Worm (Caenorhabditis elegans) whole organism, L1 larva: ENCODE data around the gene srsx-25.

ENCODE experiments used
- C04F5.9 ChIP-seq: sonication (generic microtip); optimal IDR thresholded peaks from 2 replicates; lab custom pipeline; 2016; ENCODE audit warnings: missing genetic modification characterization, missing compliant biosample characterization
- C16A3.4 ChIP-seq: fragments of 150-350 bp; optimal IDR thresholded peaks from 2 replicates; lab custom pipeline; 2014; ENCODE audit warnings: missing biosample characterization, missing genetic modification characterization
- C34B4.2 ChIP-seq: sonication (generic microtip); optimal IDR thresholded peaks from 2 replicates; lab custom pipeline; 2017; ENCODE audit warnings: mild to moderate bottlenecking, missing genetic modification characterization, missing compliant biosample characterization
- Y116A8C.19 ChIP-seq: sonication (generic microtip); optimal IDR thresholded peaks from 2 replicates; lab custom pipeline; 2016; ENCODE audit warnings: missing compliant biosample characterization, missing genetic modification characterization, borderline replicate concordance
- aha-1 ChIP-seq: fragments of 150-350 bp; optimal IDR thresholded peaks from 2 replicates; lab custom pipeline; 2014; ENCODE audit warnings: missing biosample characterization, missing genetic modification characterization
- alr-1 ChIP-seq: fragments of 200-800 bp; sonication (Bioruptor generic); optimal IDR thresholded peaks from 2 replicates; lab custom pipeline; 2018; ENCODE audit warnings: borderline replicate concordance, mild to moderate bottlenecking, missing genetic modification characterization, missing compliant biosample characterization
- blmp-1 ChIP-seq: fragments of 150-350 bp; optimal IDR thresholded peaks from 2 replicates; lab custom pipeline; 2014; ENCODE audit warnings: missing biosample characterization, missing genetic modification characterization
- ceh-82 ChIP-seq, 3 experiments: fragments of 150-350 bp in 1 of 3; sonication (generic microtip) in 2 of 3; optimal IDR thresholded peaks; 2 replicates each; lab custom pipeline; 2014 to 2017; ENCODE audit warnings: missing biosample characterization in 3 of 3, missing genetic modification characterization in 3 of 3
- dpl-1 ChIP-seq, 3 experiments: fragments of 150-350 bp in 2 of 3; sonication (generic microtip) in 1 of 3; optimal IDR thresholded peaks; 2 replicates each; lab custom pipeline; 2014 to 2017; ENCODE audit warnings: missing biosample characterization in 3 of 3, missing genetic modification characterization in 3 of 3, missing genetic modification reagents in 3 of 3
- efl-1 ChIP-seq, 4 experiments: fragments of 150-350 bp; optimal IDR thresholded peaks in 3 of 4; peaks in 1 of 4; 1 replicate in 1 of 4; 2 replicates in 3 of 4; lab custom pipeline; 2014; ENCODE audit warnings: missing biosample characterization in 2 of 4, missing genetic modification characterization in 2 of 4, missing genetic modification reagents in 2 of 4
- efl-3 ChIP-seq: fragments of 200-800 bp; sonication (Bioruptor generic); optimal IDR thresholded peaks from 2 replicates; lab custom pipeline; 2018; ENCODE audit warnings: mild to moderate bottlenecking, missing genetic modification characterization, missing compliant biosample characterization
- egl-13 ChIP-seq: sonication (generic microtip); optimal IDR thresholded peaks from 2 replicates; lab custom pipeline; 2016; ENCODE audit warnings: missing genotype, missing genetic modification reagents, missing genetic modification characterization, missing compliant biosample characterization
- egl-27 ChIP-seq, 2 experiments: fragments of 150-350 bp in 1 of 2; sonication (generic microtip); optimal IDR thresholded peaks; 3 replicates each; lab custom pipeline; 2017 to 2018; ENCODE audit warnings: missing biosample characterization in 2 of 2, missing genetic modification characterization in 2 of 2, missing genetic modification reagents in 2 of 2
- fos-1 ChIP-seq: fragments of 150-350 bp; optimal IDR thresholded peaks from 2 replicates; lab custom pipeline; 2014; ENCODE audit warnings: missing biosample characterization, missing genetic modification characterization
- grh-1 ChIP-seq: fragments of 200-800 bp; sonication (Bioruptor generic); IDR thresholded peaks from 2 replicates; pipeline ENCODE4 v1.3.6; 2022; ENCODE audit warnings: missing genetic modification reagents, missing genetic modification characterization, missing compliant biosample characterization
- hlh-4 ChIP-seq: sonication (generic microtip); optimal IDR thresholded peaks from 2 replicates; lab custom pipeline; 2016; ENCODE audit warnings: mild to moderate bottlenecking, missing genetic modification characterization, missing compliant biosample characterization
- isw-1 ChIP-seq: fragments of 200-800 bp; sonication (Bioruptor generic); IDR thresholded peaks from 2 replicates; pipeline ENCODE4 v1.3.6; 2022; ENCODE audit warnings: missing genetic modification characterization, missing compliant biosample characterization
- lin-35 ChIP-seq, 2 experiments: fragments of 150-350 bp; optimal IDR thresholded peaks; 2 replicates each; lab custom pipeline; 2014; ENCODE audit warnings: missing biosample characterization in 2 of 2, missing genetic modification characterization in 2 of 2, missing genetic modification reagents in 2 of 2
- lin-39 ChIP-seq: fragments of 150-350 bp; optimal IDR thresholded peaks from 2 replicates; lab custom pipeline; 2014; ENCODE audit warnings: missing biosample characterization, missing genetic modification reagents, missing genetic modification characterization
- lsy-2 ChIP-seq, 2 experiments: fragments of 150-350 bp; optimal IDR thresholded peaks; 2 replicates each; lab custom pipeline; 2014; ENCODE audit warnings: missing biosample characterization in 2 of 2, missing genetic modification characterization in 2 of 2
- mdl-1 ChIP-seq, 2 experiments: fragments of 150-350 bp; optimal IDR thresholded peaks; 2 replicates each; lab custom pipeline; 2014 to 2017; ENCODE audit warnings: missing biosample characterization in 2 of 2, missing genetic modification characterization in 2 of 2, inconsistent platforms in 1 of 2
- nhr-12 ChIP-seq: sonication (generic microtip); optimal IDR thresholded peaks from 2 replicates; lab custom pipeline; 2017; ENCODE audit warnings: missing biosample characterization, missing genetic modification characterization
- nhr-20 ChIP-seq: sonication (generic microtip); optimal IDR thresholded peaks from 2 replicates; lab custom pipeline; 2016; ENCODE audit warnings: mild to moderate bottlenecking, missing genetic modification characterization, missing compliant biosample characterization
- nhr-28 ChIP-seq: fragments of 150-350 bp; optimal IDR thresholded peaks from 2 replicates; lab custom pipeline; 2014; ENCODE audit warnings: missing biosample characterization, missing genetic modification characterization
- nhr-71 ChIP-seq: sonication (generic microtip); optimal IDR thresholded peaks from 2 replicates; lab custom pipeline; 2016; ENCODE audit warnings: mild to moderate bottlenecking, missing genetic modification characterization, moderate library complexity, missing compliant biosample characterization
- nhr-77 ChIP-seq: fragments of 150-350 bp; optimal IDR thresholded peaks from 2 replicates; lab custom pipeline; 2014; ENCODE audit warnings: missing biosample characterization, missing genetic modification characterization
- nhr-84 ChIP-seq: sonication (generic microtip); optimal IDR thresholded peaks from 2 replicates; lab custom pipeline; 2017; ENCODE audit warnings: missing biosample characterization, missing genetic modification characterization
- pag-3 ChIP-seq: sonication (generic microtip); optimal IDR thresholded peaks from 2 replicates; lab custom pipeline; 2017; ENCODE audit warnings: missing genetic modification characterization, mild to moderate bottlenecking, missing compliant biosample characterization, antibody characterized with exemption, borderline replicate concordance; ENCODE audit not compliant: insufficient read depth
- skn-1 ChIP-seq: fragments of 150-350 bp; optimal IDR thresholded peaks from 2 replicates; lab custom pipeline; 2014; ENCODE audit warnings: missing biosample characterization, missing genetic modification characterization
- tbx-2 ChIP-seq: sonication (generic microtip); optimal IDR thresholded peaks from 2 replicates; lab custom pipeline; 2016; ENCODE audit warnings: missing genetic modification characterization, missing compliant biosample characterization
- unc-86 ChIP-seq: sonication (generic microtip); optimal IDR thresholded peaks from 2 replicates; lab custom pipeline; 2016; ENCODE audit warnings: missing genetic modification characterization, missing compliant biosample characterization
- zag-1 ChIP-seq: fragments of 150-350 bp; optimal IDR thresholded peaks from 2 replicates; lab custom pipeline; 2014; ENCODE audit warnings: missing biosample characterization, missing genetic modification characterization
- zip-4 ChIP-seq: fragments of 200-800 bp; sonication (Bioruptor generic); optimal IDR thresholded peaks from 2 replicates; lab custom pipeline; 2018; ENCODE audit warnings: mild to moderate bottlenecking, missing genetic modification characterization, moderate library complexity, missing compliant biosample characterization

The srsx-25 gene

ce11 chrIV:13328059-13328458 lies 36.9 kb upstream of the srsx-25 start, which contains the start of gene far-6:
Gene far-6, plus strand, starts transcription at chrIV:13328359.
- TF ChIP-seq Y116A8C.19 (tag; lab: Kevin White, UChicago) (no peak), blmp-1 (no peak), zip-4 (no peak), skn-1 (tag; lab: Kevin White, UChicago) (no peak), zag-1 (no peak), grh-1 (GFP tag; lab: Robert Waterston, UW) (no peak), pag-3 (tag; lab: Kevin White, UChicago) (no peak), ceh-82 (tag; optimal IDR thresholded peaks at IDR 0.05; lab: Kevin White, UChicago) (no peak), nhr-77 (tag; lab: Kevin White, UChicago) (no peak), nhr-71 (tag; lab: Kevin White, UChicago) (no peak), fos-1 (tag; lab: Kevin White, UChicago) (no peak), C16A3.4 (tag; lab: Kevin White, UChicago) (no peak), egl-27 (tag; optimal IDR thresholded peaks at IDR 0.05; lab: Kevin White, UChicago) (no peak), nhr-84 (tag; lab: Kevin White, UChicago) (no peak), isw-1 (GFP tag; lab: Robert Waterston, UW) (no peak), tbx-2 (tag; lab: Kevin White, UChicago) (no peak), egl-13 (tag; lab: Kevin White, UChicago) (no peak), C04F5.9 (no peak), dpl-1 (GFP tag; optimal IDR thresholded peaks at IDR 0.05; lab: Kevin White, UChicago) (no peak)

- TF ChIP-seq efl-1 (optimal IDR thresholded peaks at IDR 0.05; lab: Kevin White, UChicago) (no peak), efl-1 (GFP tag; optimal IDR thresholded peaks at IDR 0.05 in 1 of 2; lab: Kevin White, UChicago) (peak in 1 of 2 experiments; percentile 53), mdl-1 (tag; optimal IDR thresholded peaks at IDR 0.05; lab: Kevin White, UChicago) (no peak), nhr-28 (no peak)
Measured at ce11 chrIV:13330547-13330946, 34.4 kb upstream of the srsx-25 start.

- TF ChIP-seq lin-39 (tag; lab: Kevin White, UChicago) (no peak), zip-4 (no peak), zag-1 (no peak), C04F5.9 (no peak), efl-3 (no peak), skn-1 (tag; lab: Kevin White, UChicago) (no peak), unc-86 (tag; lab: Kevin White, UChicago) (no peak)
Measured at ce11 chrIV:13331285-13331684, 33.7 kb upstream of the srsx-25 start, which contains the start of gene pqn-74. Gene pqn-74, minus strand, starts transcription at chrIV:13331406.

- no peak for TF ChIP-seq alr-1 (tag; lab: Kevin White, UChicago)
- no peak for TF ChIP-seq hlh-4 (tag; lab: Kevin White, UChicago)
- TF ChIP-seq lin-35 (GFP tag; optimal IDR thresholded peaks at IDR 0.05; lab: Kevin White, UChicago) = peak in 1 of 2 experiments; percentile 29
- TF ChIP-seq nhr-12 (tag; lab: Kevin White, UChicago) = no peak
Measured at ce11 chrIV:13334287-13334686, 30.7 kb upstream of the srsx-25 start.

- TF ChIP-seq nhr-20 (tag; lab: Kevin White, UChicago) (no peak), efl-1 (optimal IDR thresholded peaks at IDR 0.05; lab: Kevin White, UChicago) (no peak), efl-1 (GFP tag; optimal IDR thresholded peaks at IDR 0.05 in 1 of 2; lab: Kevin White, UChicago) (peak in 1 of 2 experiments; percentile 43), lsy-2 (tag; optimal IDR thresholded peaks at IDR 0.05; lab: Kevin White, UChicago) (no peak), aha-1 (no peak), C34B4.2 (no peak)
Measured at ce11 chrIV:13342555-13342954, 22.4 kb upstream of the srsx-25 start, which contains the start of gene W02A2.5. Gene W02A2.5, plus strand, starts transcription at chrIV:13342855.
